Worm (Caenorhabditis elegans): ENCODE data around the gene T28F3.9.

T28F3.9 gene

DNA sequence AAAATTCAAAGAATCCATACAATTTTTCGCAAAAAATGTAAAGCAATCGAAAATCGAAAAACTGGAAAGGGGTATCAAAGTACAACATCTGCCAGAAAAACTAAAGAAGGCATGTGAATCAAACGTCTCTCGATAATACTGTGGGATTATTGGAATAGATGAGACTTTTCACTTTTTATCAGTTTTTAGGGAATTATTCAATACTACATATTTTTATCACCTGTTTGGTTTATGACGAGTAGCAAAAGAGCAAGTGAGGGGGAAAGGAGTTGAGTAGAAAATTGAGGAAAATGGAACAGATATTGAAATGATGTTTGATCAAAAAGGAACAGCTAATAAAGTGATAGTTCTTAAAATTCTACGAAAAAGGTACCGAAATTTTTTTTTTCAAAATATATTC, 15.2 kb upstream of the T28F3.9 start:
- TF ChIP-seq nhr-80 (tag; optimal IDR thresholded peaks at IDR 0.05) (peak; percentile 9), nhr-120 (GFP tag; IDR thresholded peaks at IDR 0.05) (no peak), sptf-2 (GFP tag; optimal IDR thresholded peaks at IDR 0.05) (no peak), sdz-38 (tag; optimal IDR thresholded peaks at IDR 0.05) (no peak), hsf-1 (GFP tag; IDR thresholded peaks at IDR 0.05) (no peak), mes-4 (tag; optimal IDR thresholded peaks at IDR 0.05) (no peak)

DNA sequence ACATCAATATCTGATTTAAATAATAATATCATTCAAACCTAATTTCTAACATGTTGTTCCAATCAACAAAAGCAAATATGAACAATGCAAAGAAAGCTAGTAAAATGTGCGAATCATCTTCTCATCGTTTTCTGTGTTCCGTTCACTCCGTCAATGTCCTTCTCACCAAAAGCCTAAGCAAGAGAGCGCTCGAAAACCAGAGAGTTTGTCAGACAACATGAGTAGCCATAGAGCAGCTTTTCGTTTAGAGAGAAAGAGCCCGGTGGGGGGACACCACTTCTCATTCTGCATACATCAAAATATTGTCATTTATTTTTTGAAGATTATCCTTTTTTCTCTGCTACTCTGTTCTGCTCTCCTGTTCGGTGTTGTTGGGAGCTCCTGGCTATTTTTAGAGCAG, 14.6 kb upstream of the T28F3.9 start:
- TF ChIP-seq dpff-1 (tag; optimal IDR thresholded peaks at IDR 0.05) (no peak), tbx-9 (tag; optimal IDR thresholded peaks at IDR 0.05; ENCODE audit: borderline replicate concordance) (no peak), ceh-58 (GFP tag; IDR thresholded peaks at IDR 0.05) (no peak), snpc-3.4 (tag; optimal IDR thresholded peaks at IDR 0.05) (no peak), D2030.7 (GFP tag; IDR thresholded peaks at IDR 0.05) (no peak), ekl-4 (GFP tag; IDR thresholded peaks at IDR 0.05) (no peak)

DNA sequence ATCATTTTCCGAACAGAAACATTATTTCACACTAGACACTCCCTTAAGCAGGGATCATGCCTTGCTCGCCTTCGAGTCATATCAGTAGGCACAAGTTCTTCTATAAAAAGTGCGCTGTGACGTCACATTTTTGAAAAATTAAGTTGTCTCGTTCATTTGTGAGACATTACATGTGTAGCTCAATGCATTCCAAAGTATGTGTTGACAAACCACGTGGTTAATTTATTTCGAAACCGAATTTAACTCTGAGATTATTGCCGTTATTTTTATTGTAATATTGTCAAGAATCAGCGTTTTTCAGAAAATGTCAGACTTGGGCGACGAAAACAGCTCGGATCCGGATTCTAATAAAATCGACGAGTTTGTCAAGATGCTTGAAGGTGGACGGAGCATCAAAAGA, 13.8 kb upstream of the T28F3.9 start, which contains the start of gene T28F3.5:
Gene T28F3.5 (plus strand): TSS at position 301 of the 400 bp plus-strand sequence.
- TF ChIP-seq snpc-1.1 (tag; optimal IDR thresholded peaks at IDR 0.05; ENCODE audit: insufficient read depth) (no peak), efl-1 (GFP tag; optimal IDR thresholded peaks at IDR 0.05) (no peak), lin-35 (GFP tag; optimal IDR thresholded peaks at IDR 0.05) (no peak), B0035.1 (tag; optimal IDR thresholded peaks at IDR 0.05) (no peak), F33H1.4 (GFP tag; IDR thresholded peaks at IDR 0.05) (no peak), mcd-1 (GFP tag; IDR thresholded peaks at IDR 0.05) (no peak), F52B5.7 (tag; optimal IDR thresholded peaks at IDR 0.05) (no peak), ztf-25 (GFP tag; IDR thresholded peaks at IDR 0.05) (no peak), ztf-26 (tag; optimal IDR thresholded peaks at IDR 0.05) (no peak), athp-1 (tag; optimal IDR thresholded peaks at IDR 0.05) (no peak), B0336.3 (GFP tag; IDR thresholded peaks at IDR 0.05) (no peak), lir-1 (GFP tag; conservative IDR thresholded peaks at IDR 0.05) (no peak), F37B4.10 (GFP tag; IDR thresholded peaks at IDR 0.05) (no peak), dpff-1 (tag; optimal IDR thresholded peaks at IDR 0.05) (no peak), hmg-1.2 (GFP tag; IDR thresholded peaks at IDR 0.05) (no peak), dpl-1 (GFP tag; optimal IDR thresholded peaks at IDR 0.05) (no peak), unc-62 (GFP tag; optimal IDR thresholded peaks at IDR 0.05) (no peak), egl-44 (GFP tag; IDR thresholded peaks at IDR 0.05) (no peak), mes-4 (tag; optimal IDR thresholded peaks at IDR 0.05) (no peak)

DNA sequence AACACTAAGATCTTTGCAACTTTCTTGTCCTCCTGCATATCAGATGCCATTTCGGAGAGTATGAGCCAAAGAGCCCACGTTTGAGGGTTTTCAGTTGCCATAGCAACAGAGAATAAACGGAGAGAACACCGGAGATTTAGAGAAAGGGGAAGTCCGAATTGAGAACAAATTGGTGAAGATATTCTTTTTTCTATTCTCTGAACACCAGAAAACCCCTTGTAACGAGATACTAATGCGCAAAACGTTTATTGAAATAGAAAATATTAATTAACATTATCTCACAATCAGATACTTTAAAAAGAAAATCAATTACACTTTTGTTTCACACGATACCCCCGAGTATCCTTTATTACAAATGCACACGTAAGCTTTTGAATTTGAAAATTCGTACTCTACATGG, 6.4 kb upstream of the T28F3.9 start, which contains the start of gene ifta-2:
Gene ifta-2 (minus strand): TSS at position 101 of the 400 bp plus-strand sequence.
- TF ChIP-seq xnd-1 (tag; optimal IDR thresholded peaks at IDR 0.05): no peak
- no peak for TF ChIP-seq C06A6.2 (GFP tag; conservative IDR thresholded peaks at IDR 0.05)
- no peak for TF ChIP-seq somi-1 (GFP tag; optimal IDR thresholded peaks at IDR 0.05)
- no peak for TF ChIP-seq lsl-1 (GFP tag; optimal IDR thresholded peaks at IDR 0.05)
- TF ChIP-seq F57C9.4 (tag; optimal IDR thresholded peaks at IDR 0.05): no peak
- no peak for TF ChIP-seq pbrm-1 (GFP tag; IDR thresholded peaks at IDR 0.05)
- no peak for TF ChIP-seq snpc-1.3 (tag; optimal IDR thresholded peaks at IDR 0.05; ENCODE audit: insufficient read depth)
- no peak for TF ChIP-seq mes-4 (tag; optimal IDR thresholded peaks at IDR 0.05)
- no peak for TF ChIP-seq B0019.2 (GFP tag; conservative IDR thresholded peaks at IDR 0.05)
- no peak for TF ChIP-seq chd-7 (tag; optimal IDR thresholded peaks at IDR 0.05)
- no peak for TF ChIP-seq nfya-2 (GFP tag; IDR thresholded peaks at IDR 0.05)
- no peak for TF ChIP-seq ztf-6 (GFP tag; IDR thresholded peaks at IDR 0.05)
- TF ChIP-seq hmg-1.2 (GFP tag; IDR thresholded peaks at IDR 0.05): no peak
- TF ChIP-seq hlh-12 (tag; optimal IDR thresholded peaks at IDR 0.05): no peak
- no peak for TF ChIP-seq snpc-1.1 (tag; optimal IDR thresholded peaks at IDR 0.05; ENCODE audit: insufficient read depth)
